Fruit fly (Drosophila melanogaster) whole organism, larva: ENCODE data around the gene S.

Experiments used
- noc ChIP-seq: fragments of 200-800 bp; sonication (Bioruptor generic); optimal IDR thresholded peaks from 3 replicates; lab custom pipeline; 2019; ENCODE audit warnings: missing biosample characterization, mild to moderate bottlenecking, missing genetic modification characterization, moderate library complexity

Gene S

dm6 chr2L:1007142-1007839 lies 70.3 kb downstream of the S start:
- no peak for TF ChIP-seq noc (tag; lab: Kevin White, UChicago)

DNA sequence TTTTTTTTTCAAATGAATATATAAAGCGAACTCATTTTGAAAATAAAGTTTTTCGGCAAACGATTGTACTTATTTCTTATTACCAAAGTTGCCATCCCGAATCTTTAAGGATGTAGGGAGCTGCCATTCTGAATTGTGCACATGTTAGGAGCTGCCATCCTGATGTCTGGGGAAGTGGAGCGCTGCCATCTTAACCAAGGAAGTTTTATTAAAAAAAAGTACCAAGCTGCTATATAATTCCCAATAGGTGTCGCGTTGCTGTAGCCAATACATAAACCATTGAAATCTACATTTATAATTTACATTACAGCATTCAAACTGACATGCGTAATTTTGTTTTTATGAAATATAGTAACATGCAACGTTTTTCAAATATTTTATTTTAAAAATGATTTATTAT lies 71.1 kb downstream of the S start:
- TF ChIP-seq noc (tag; lab: Kevin White, UChicago): no peak
